Worm (Caenorhabditis elegans): Measurements from ENCODE around the gene cutl-22.

DNA sequence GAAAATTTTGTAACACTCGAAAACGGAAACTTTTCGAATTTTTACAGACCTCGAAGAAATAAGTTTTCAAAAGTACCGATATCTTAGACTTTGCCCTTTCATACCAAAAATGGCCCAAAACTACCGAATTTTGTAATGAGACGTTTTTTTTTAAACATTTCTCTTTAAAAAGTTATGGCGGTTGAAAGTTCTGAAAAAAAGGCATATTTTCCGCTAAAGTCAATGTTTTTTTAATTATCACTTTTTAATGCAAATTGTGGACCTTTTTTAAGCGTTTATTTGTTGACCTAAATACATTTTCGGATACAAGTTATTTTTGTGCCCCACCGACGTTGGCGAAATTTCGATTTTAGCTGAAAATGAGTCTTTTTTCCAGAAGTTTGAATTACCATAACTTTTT is 39.0 kb upstream of the cutl-22 start:
- TF ChIP-seq ama-1 (optimal IDR thresholded peaks at IDR 0.05): no peak
- TF ChIP-seq daf-12 (tag; optimal IDR thresholded peaks at IDR 0.05): no peak
- TF ChIP-seq dmd-8 (GFP tag; IDR thresholded peaks at IDR 0.05): no peak
- TF ChIP-seq fos-1 (tag; optimal IDR thresholded peaks at IDR 0.05): no peak
- no peak for TF ChIP-seq aly-2 (tag; optimal IDR thresholded peaks at IDR 0.05)
- no peak for TF ChIP-seq egl-27 (tag; optimal IDR thresholded peaks at IDR 0.05)
- no peak for TF ChIP-seq Y5F2A.4 (GFP tag; optimal IDR thresholded peaks at IDR 0.05)
- TF ChIP-seq ces-1 (GFP tag; optimal IDR thresholded peaks at IDR 0.05): no peak
- no peak for TF ChIP-seq mep-1 (tag; optimal IDR thresholded peaks at IDR 0.05)
- no peak for TF ChIP-seq ctbp-1 (GFP tag; IDR thresholded peaks at IDR 0.05)
- TF ChIP-seq lin-38 (GFP tag; IDR thresholded peaks at IDR 0.05): no peak
